Worm (Caenorhabditis elegans): ENCODE results near the gene gem-4.

The gem-4 gene

ce11 chrIV:11717094-11717876 is 28.2 kb upstream of the gem-4 start:
- TF ChIP-seq med-1 (GFP tag; optimal IDR thresholded peaks at IDR 0.05; ENCODE audit: insufficient read depth) (no peak), tab-1 (GFP tag; IDR thresholded peaks at IDR 0.05) (no peak), T22C8.4 (GFP tag; IDR thresholded peaks at IDR 0.05) (no peak), ref-1 (GFP tag; conservative IDR thresholded peaks at IDR 0.05) (no peak), cog-1 (tag; optimal IDR thresholded peaks at IDR 0.05) (no peak), flt-1 (GFP tag; IDR thresholded peaks at IDR 0.05) (no peak), ztf-29 (GFP tag; IDR thresholded peaks at IDR 0.05) (no peak), ztf-23 (GFP tag; IDR thresholded peaks at IDR 0.05) (no peak), klf-2 (GFP tag; conservative IDR thresholded peaks at IDR 0.05) (no peak)

DNA sequence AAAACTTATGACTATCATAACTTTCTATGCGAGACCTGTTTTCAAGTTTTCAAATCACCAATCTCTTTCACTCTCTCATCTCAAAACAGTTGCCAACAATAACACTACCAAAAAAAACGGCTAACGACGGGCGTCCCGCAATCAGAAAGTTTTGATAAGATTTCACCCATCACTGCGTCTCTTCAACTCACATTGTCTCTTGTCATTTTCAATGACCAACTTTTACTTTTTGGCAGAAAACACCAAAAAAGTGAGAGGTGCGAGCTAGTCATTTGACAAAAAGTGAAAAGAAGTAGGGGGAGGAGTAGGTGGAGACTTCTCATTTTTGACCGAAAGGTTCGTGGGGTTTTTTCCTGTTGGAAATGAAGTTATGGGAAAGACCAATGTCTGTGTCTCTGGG is 26.8 kb upstream of the gem-4 start:
- TF ChIP-seq tab-1 (GFP tag; IDR thresholded peaks at IDR 0.05) (no peak), flt-1 (GFP tag; IDR thresholded peaks at IDR 0.05) (no peak), cog-1 (tag; optimal IDR thresholded peaks at IDR 0.05) (no peak), ztf-23 (GFP tag; IDR thresholded peaks at IDR 0.05) (no peak), med-1 (GFP tag; optimal IDR thresholded peaks at IDR 0.05; ENCODE audit: insufficient read depth) (no peak), ztf-29 (GFP tag; IDR thresholded peaks at IDR 0.05) (no peak), T22C8.4 (GFP tag; IDR thresholded peaks at IDR 0.05) (no peak), klf-2 (GFP tag; conservative IDR thresholded peaks at IDR 0.05) (no peak), ref-1 (GFP tag; conservative IDR thresholded peaks at IDR 0.05) (no peak)

ce11 chrIV:11721878-11722277 is 23.6 kb upstream of the gem-4 start:
- no peak for TF ChIP-seq cog-1 (tag; optimal IDR thresholded peaks at IDR 0.05)
- no peak for TF ChIP-seq tab-1 (GFP tag; IDR thresholded peaks at IDR 0.05)
- TF ChIP-seq T22C8.4 (GFP tag; IDR thresholded peaks at IDR 0.05): no peak
- no peak for TF ChIP-seq ztf-29 (GFP tag; IDR thresholded peaks at IDR 0.05)
- TF ChIP-seq flt-1 (GFP tag; IDR thresholded peaks at IDR 0.05): no peak
- TF ChIP-seq med-1 (GFP tag; optimal IDR thresholded peaks at IDR 0.05; ENCODE audit: insufficient read depth): no peak

ce11 chrIV:11723255-11723654 is 22.2 kb upstream of the gem-4 start:
- TF ChIP-seq tab-1 (GFP tag; IDR thresholded peaks at IDR 0.05): no peak
- TF ChIP-seq ztf-23 (GFP tag; IDR thresholded peaks at IDR 0.05): no peak
- no peak for TF ChIP-seq flt-1 (GFP tag; IDR thresholded peaks at IDR 0.05)
- TF ChIP-seq ztf-29 (GFP tag; IDR thresholded peaks at IDR 0.05): no peak
- TF ChIP-seq cog-1 (tag; optimal IDR thresholded peaks at IDR 0.05): no peak
- TF ChIP-seq klf-2 (GFP tag; conservative IDR thresholded peaks at IDR 0.05): no peak
- TF ChIP-seq ref-1 (GFP tag; conservative IDR thresholded peaks at IDR 0.05): no peak
- TF ChIP-seq T22C8.4 (GFP tag; IDR thresholded peaks at IDR 0.05): no peak
- no peak for TF ChIP-seq med-1 (GFP tag; optimal IDR thresholded peaks at IDR 0.05; ENCODE audit: insufficient read depth)

- TF ChIP-seq klf-2 (GFP tag; conservative IDR thresholded peaks at IDR 0.05) (no peak), cog-1 (tag; optimal IDR thresholded peaks at IDR 0.05) (no peak), ztf-29 (GFP tag; IDR thresholded peaks at IDR 0.05) (no peak), ref-1 (GFP tag; conservative IDR thresholded peaks at IDR 0.05) (no peak), med-1 (GFP tag; optimal IDR thresholded peaks at IDR 0.05; ENCODE audit: insufficient read depth) (no peak), ztf-23 (GFP tag; IDR thresholded peaks at IDR 0.05) (no peak), tab-1 (GFP tag; IDR thresholded peaks at IDR 0.05) (no peak), flt-1 (GFP tag; IDR thresholded peaks at IDR 0.05) (no peak), T22C8.4 (GFP tag; IDR thresholded peaks at IDR 0.05) (no peak)
Measured at ce11 chrIV:11735025-11735424, 10.4 kb upstream of the gem-4 start, which contains the start of gene K01A6.6. TSS of gene K01A6.6 (plus strand) at chrIV:11735325.

DNA sequence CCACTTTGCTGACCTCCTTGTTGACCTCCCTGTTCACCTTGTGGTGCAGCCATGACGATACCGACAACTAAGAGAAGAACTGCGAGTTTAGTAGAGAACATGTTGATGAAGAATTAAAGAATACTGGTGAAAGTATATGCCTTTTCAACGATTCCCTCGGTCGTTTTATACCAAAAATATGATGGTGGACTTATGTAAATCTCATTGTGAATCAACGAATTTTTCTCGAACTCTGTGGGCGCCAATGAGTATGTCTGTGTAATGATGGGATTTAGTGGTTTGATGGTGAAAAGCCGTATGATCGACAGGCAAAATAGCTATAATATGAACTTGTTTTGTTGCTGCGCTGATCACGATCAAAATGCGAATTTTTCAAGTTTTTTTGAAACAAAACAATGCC is 8.2 kb upstream of the gem-4 start, which contains the start of gene K01A6.8:
TSS of gene K01A6.8 (minus strand) at position 101 of the 400 bp plus-strand sequence.
- TF ChIP-seq flt-1 (GFP tag; IDR thresholded peaks at IDR 0.05) (no peak), cog-1 (tag; optimal IDR thresholded peaks at IDR 0.05) (no peak), ztf-23 (GFP tag; IDR thresholded peaks at IDR 0.05) (no peak), ref-1 (GFP tag; conservative IDR thresholded peaks at IDR 0.05) (no peak), tab-1 (GFP tag; IDR thresholded peaks at IDR 0.05) (no peak), ztf-29 (GFP tag; IDR thresholded peaks at IDR 0.05) (no peak), klf-2 (GFP tag; conservative IDR thresholded peaks at IDR 0.05) (no peak), T22C8.4 (GFP tag; IDR thresholded peaks at IDR 0.05) (no peak), med-1 (GFP tag; optimal IDR thresholded peaks at IDR 0.05; ENCODE audit: insufficient read depth) (no peak)

DNA sequence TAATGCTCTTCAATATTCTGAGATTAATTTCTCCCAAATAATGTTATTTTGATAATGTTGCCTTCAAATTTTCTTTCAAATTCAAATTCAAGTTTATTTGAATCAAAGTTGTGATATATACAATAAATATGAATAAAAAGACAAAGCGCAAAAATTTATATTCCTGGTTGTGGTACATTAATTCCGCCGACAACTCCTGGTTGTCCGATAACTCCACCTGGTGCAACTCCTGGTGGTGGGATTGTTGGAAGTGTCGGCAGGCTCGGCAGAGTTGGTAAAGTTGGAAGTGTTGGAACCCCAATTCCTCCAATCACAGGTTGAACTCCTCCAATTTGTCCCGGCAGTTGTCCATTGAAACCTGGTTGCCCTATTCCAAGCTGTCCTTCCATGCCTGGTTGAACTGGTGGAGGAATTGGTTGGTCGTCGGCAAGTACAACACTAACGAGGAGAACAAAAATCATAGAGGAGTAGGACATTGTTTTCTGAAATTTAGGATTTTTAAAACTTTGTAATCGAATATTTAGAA is 7.3 kb upstream of the gem-4 start, which contains the start of gene K01A6.7:
TSS of gene K01A6.7 (minus strand) at position 476 of the 526 bp plus-strand sequence.
- TF ChIP-seq ztf-23 (GFP tag; IDR thresholded peaks at IDR 0.05) (no peak), ref-1 (GFP tag; conservative IDR thresholded peaks at IDR 0.05) (no peak), klf-2 (GFP tag; conservative IDR thresholded peaks at IDR 0.05) (no peak), T22C8.4 (GFP tag; IDR thresholded peaks at IDR 0.05) (no peak), flt-1 (GFP tag; IDR thresholded peaks at IDR 0.05) (no peak), cog-1 (tag; optimal IDR thresholded peaks at IDR 0.05) (no peak), tab-1 (GFP tag; IDR thresholded peaks at IDR 0.05) (no peak), ztf-29 (GFP tag; IDR thresholded peaks at IDR 0.05) (no peak), med-1 (GFP tag; optimal IDR thresholded peaks at IDR 0.05; ENCODE audit: insufficient read depth) (no peak)

DNA sequence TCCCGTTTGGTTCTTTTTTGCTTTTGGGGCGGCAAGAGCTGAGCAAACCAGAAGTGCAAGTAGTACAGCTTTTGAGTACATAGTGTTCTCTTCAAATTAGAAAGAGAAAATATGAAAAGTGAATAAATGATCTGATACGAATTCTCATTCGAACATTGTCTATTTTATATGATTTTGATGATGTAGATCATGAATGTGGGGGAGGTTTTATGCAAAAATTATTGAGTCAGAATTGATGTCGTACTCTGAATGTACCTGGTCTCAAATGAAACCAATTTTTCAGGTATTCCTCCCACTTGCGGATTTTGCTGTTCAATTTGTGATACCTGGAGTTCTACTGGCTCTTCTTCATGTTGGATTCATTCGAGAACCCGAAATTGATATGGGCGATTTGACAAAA is 5.2 kb upstream of the gem-4 start, which contains the start of gene K01A6.4:
TSS of gene K01A6.4 (minus strand) at position 101 of the 400 bp plus-strand sequence.
- TF ChIP-seq T22C8.4 (GFP tag; IDR thresholded peaks at IDR 0.05) (no peak), klf-2 (GFP tag; conservative IDR thresholded peaks at IDR 0.05) (no peak), tab-1 (GFP tag; IDR thresholded peaks at IDR 0.05) (no peak), flt-1 (GFP tag; IDR thresholded peaks at IDR 0.05) (no peak), cog-1 (tag; optimal IDR thresholded peaks at IDR 0.05) (no peak), ztf-23 (GFP tag; IDR thresholded peaks at IDR 0.05) (no peak)

- no peak for TF ChIP-seq cog-1 (tag; optimal IDR thresholded peaks at IDR 0.05)
- no peak for TF ChIP-seq tab-1 (GFP tag; IDR thresholded peaks at IDR 0.05)
- TF ChIP-seq ztf-23 (GFP tag; IDR thresholded peaks at IDR 0.05): no peak
- no peak for TF ChIP-seq klf-2 (GFP tag; conservative IDR thresholded peaks at IDR 0.05)
- no peak for TF ChIP-seq flt-1 (GFP tag; IDR thresholded peaks at IDR 0.05)
- no peak for TF ChIP-seq med-1 (GFP tag; optimal IDR thresholded peaks at IDR 0.05; ENCODE audit: insufficient read depth)
- TF ChIP-seq T22C8.4 (GFP tag; IDR thresholded peaks at IDR 0.05): no peak
- TF ChIP-seq ztf-29 (GFP tag; IDR thresholded peaks at IDR 0.05): no peak
- TF ChIP-seq ref-1 (GFP tag; conservative IDR thresholded peaks at IDR 0.05): no peak
Measured at ce11 chrIV:11742406-11742805, 3.0 kb upstream of the gem-4 start, which contains the start of gene K01A6.5. TSS of gene K01A6.5 (plus strand) at chrIV:11742706.

All from whole organism, midembryonic.